Fruit fly (Drosophila melanogaster) whole organism, adult: ENCODE measurements around the gene CG42827.

Experiments used
- CG12768 ChIP-seq: fragments of 200-800 bp; sonication (Bioruptor generic); optimal IDR thresholded peaks from 2 replicates; lab custom pipeline; 2017; ENCODE audit warnings: missing biosample characterization, missing genetic modification characterization, mild to moderate bottlenecking, moderate library complexity, missing genetic modification reagents
- toe ChIP-seq: fragments of 200-800 bp; sonication (Bioruptor generic); optimal IDR thresholded peaks from 2 replicates; lab custom pipeline; 2016; ENCODE audit warnings: missing biosample characterization, missing genetic modification characterization

DNA sequence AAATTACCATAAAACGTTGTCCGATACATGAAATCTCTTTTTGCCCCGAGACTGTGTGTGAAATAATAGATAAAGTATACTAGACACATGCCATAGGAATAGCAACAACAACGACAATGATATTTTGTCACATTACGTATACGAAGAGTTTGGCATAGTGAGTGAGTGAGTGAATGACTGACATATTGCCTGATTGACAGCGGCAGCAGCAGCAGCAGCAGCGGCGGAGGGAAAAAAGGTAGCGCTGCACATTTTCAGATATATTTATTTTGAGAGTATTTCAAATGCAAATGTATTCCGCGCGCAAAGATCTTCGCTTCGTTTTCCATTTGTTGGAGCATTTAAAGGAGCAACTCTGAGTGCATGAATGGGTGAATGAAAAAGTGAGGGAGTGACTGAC, 36.2 kb upstream of the CG42827 start:
- TF ChIP-seq toe (GFP tag; lab: Kevin White, UChicago), result no peak
- no peak for TF ChIP-seq CG12768 (GFP tag; lab: Kevin White, UChicago)
